Fruit fly (Drosophila melanogaster): ENCODE measurements around the gene CG43702.

- TF ChIP-seq Myc (optimal IDR thresholded peaks at IDR 0.05), result no peak
- no peak for TF ChIP-seq sage (GFP tag; optimal IDR thresholded peaks at IDR 0.05)
- TF ChIP-seq ey (GFP tag; optimal IDR thresholded peaks at IDR 0.05), result no peak
- no peak for TF ChIP-seq Dfd (GFP tag; optimal IDR thresholded peaks at IDR 0.05)
- TF ChIP-seq sv (GFP tag; optimal IDR thresholded peaks at IDR 0.05), result no peak
- no peak for TF ChIP-seq Hr78 (GFP tag; optimal IDR thresholded peaks at IDR 0.05)
- TF ChIP-seq fru (GFP tag; optimal IDR thresholded peaks at IDR 0.05), result no peak
- no peak for TF ChIP-seq lola (GFP tag; optimal IDR thresholded peaks at IDR 0.05)
- TF ChIP-seq h (GFP tag; optimal IDR thresholded peaks at IDR 0.05), result no peak
- TF ChIP-seq psq (GFP tag; optimal IDR thresholded peaks at IDR 0.05), result no peak
- no peak for TF ChIP-seq Abd-B (GFP tag; optimal IDR thresholded peaks at IDR 0.05)
- no peak for TF ChIP-seq pan (optimal IDR thresholded peaks at IDR 0.05)
- no peak for TF ChIP-seq Hr83 (GFP tag; optimal IDR thresholded peaks at IDR 0.05; ENCODE audit: poor library complexity, severe bottlenecking)
- no peak for TF ChIP-seq HLH106 (tag; optimal IDR thresholded peaks at IDR 0.05)
Measured at dm6 chr3L:21259257-21259656, 39.2 kb upstream of the CG43702 start.
